Worm (Caenorhabditis elegans) whole organism, early embryonic: ENCODE results near the gene nspc-9.
A peak's percentile ranks its signal among the peaks of the same experiment; 100 is the strongest.

Experiments
- B0310.2 ChIP-seq: sonication (generic microtip); optimal IDR thresholded peaks from 2 replicates; lab custom pipeline; 2016; ENCODE audit warnings: mild to moderate bottlenecking, missing genetic modification characterization, missing compliant biosample characterization
- F13C5.2 ChIP-seq: sonication (generic microtip); optimal IDR thresholded peaks from 2 replicates; lab custom pipeline; 2017; ENCODE audit warnings: mild to moderate bottlenecking, missing genetic modification characterization, inconsistent platforms, missing compliant biosample characterization
- aly-1 ChIP-seq: sonication (generic microtip); optimal IDR thresholded peaks from 2 replicates; lab custom pipeline; 2016; ENCODE audit warnings: missing genetic modification characterization, missing compliant biosample characterization
- ama-1 ChIP-seq: fragments of 150-350 bp; optimal IDR thresholded peaks from 2 replicates; lab custom pipeline; 2014
- ceh-13 ChIP-seq: fragments of 200-800 bp; sonication (Bioruptor generic); optimal IDR thresholded peaks from 2 replicates; lab custom pipeline; 2018; ENCODE audit warnings: mild to moderate bottlenecking, missing genetic modification characterization, missing compliant biosample characterization
- ceh-36 ChIP-seq: sonication (generic microtip); optimal IDR thresholded peaks from 2 replicates; lab custom pipeline; 2016; ENCODE audit warnings: missing genetic modification characterization, inconsistent platforms, missing compliant biosample characterization
- ets-7 ChIP-seq: sonication (generic microtip); optimal IDR thresholded peaks from 2 replicates; lab custom pipeline; 2016; ENCODE audit warnings: missing genotype, missing genetic modification characterization, missing compliant biosample characterization
- flt-1 ChIP-seq: fragments of 200-800 bp; sonication (Bioruptor generic); IDR thresholded peaks from 2 replicates; pipeline ENCODE4 v1.3.6; 2022; ENCODE audit warnings: missing genetic modification characterization, missing compliant biosample characterization
- hmbx-1 ChIP-seq: sonication (generic microtip); optimal IDR thresholded peaks from 2 replicates; lab custom pipeline; 2016; ENCODE audit warnings: mild to moderate bottlenecking, missing genetic modification characterization, missing compliant biosample characterization
- hmg-4 ChIP-seq: fragments of 200-800 bp; sonication (Bioruptor generic); optimal IDR thresholded peaks from 2 replicates; lab custom pipeline; 2018; ENCODE audit warnings: mild to moderate bottlenecking, missing genetic modification characterization, missing compliant biosample characterization
- hnd-1 ChIP-seq: sonication (generic microtip); optimal IDR thresholded peaks from 2 replicates; lab custom pipeline; 2016; ENCODE audit warnings: missing genetic modification characterization, missing compliant biosample characterization
- pes-1 ChIP-seq: fragments of 200-800 bp; sonication (Bioruptor generic); IDR thresholded peaks from 2 replicates; pipeline ENCODE4 v1.3.6; 2022; ENCODE audit warnings: missing genetic modification reagents, missing genetic modification characterization, missing compliant biosample characterization
- scrt-1 ChIP-seq: fragments of 200-800 bp; sonication (Bioruptor generic); IDR thresholded peaks from 2 replicates; pipeline ENCODE4 v1.3.6; 2022; ENCODE audit warnings: missing genetic modification characterization, missing compliant biosample characterization
- sea-1 ChIP-seq: fragments of 200-800 bp; sonication (Bioruptor generic); conservative IDR thresholded peaks from 2 replicates; pipeline ENCODE4 v1.3.6; 2022; ENCODE audit warnings: missing genetic modification characterization, missing compliant biosample characterization
- tbx-11 ChIP-seq: fragments of 200-800 bp; sonication (Bioruptor generic); IDR thresholded peaks from 2 replicates; pipeline ENCODE4 v1.3.6; 2022; ENCODE audit warnings: missing genetic modification characterization, missing compliant biosample characterization
- tbx-37 ChIP-seq: fragments of 200-800 bp; sonication (Bioruptor generic); conservative IDR thresholded peaks from 2 replicates; pipeline ENCODE4 v1.3.6; 2022; ENCODE audit warnings: missing genetic modification reagents, missing genetic modification characterization, missing compliant biosample characterization
- tra-4 ChIP-seq: sonication (generic microtip); optimal IDR thresholded peaks from 2 replicates; lab custom pipeline; 2017; ENCODE audit warnings: missing genetic modification characterization, missing compliant biosample characterization

nspc-9 gene

ce11 chrX:12362951-12363486, 19.8 kb upstream of the nspc-9 start:
- TF ChIP-seq F13C5.2 (tag; lab: Kevin White, UChicago) (peak; percentile 49), tbx-11 (GFP tag; lab: Robert Waterston, UW) (no peak), aly-1 (tag; lab: Kevin White, UChicago) (no peak), hnd-1 (tag; lab: Kevin White, UChicago) (no peak), tra-4 (tag; lab: Kevin White, UChicago) (no peak), hmg-4 (no peak), flt-1 (GFP tag; lab: Robert Waterston, UW) (no peak)

- TF ChIP-seq hnd-1 (tag; lab: Kevin White, UChicago) (no peak), ama-1 (lab: Kevin White, UChicago) (no peak), aly-1 (tag; lab: Kevin White, UChicago) (no peak), tbx-37 (no peak), ceh-13 (GFP tag; lab: Kevin White, UChicago) (no peak), ceh-36 (no peak), ets-7 (tag; lab: Kevin White, UChicago) (no peak), hmbx-1 (no peak), pes-1 (GFP tag; lab: Robert Waterston, UW) (no peak), hmg-4 (no peak)
Measured at ce11 chrX:12360444-12360843, 17.3 kb upstream of the nspc-9 start, which contains the start of the genes nspc-15 and F19H6.6. Gene nspc-15 (plus strand): TSS chrX:12360744. Gene F19H6.6 (plus strand): TSS chrX:12360827.

DNA sequence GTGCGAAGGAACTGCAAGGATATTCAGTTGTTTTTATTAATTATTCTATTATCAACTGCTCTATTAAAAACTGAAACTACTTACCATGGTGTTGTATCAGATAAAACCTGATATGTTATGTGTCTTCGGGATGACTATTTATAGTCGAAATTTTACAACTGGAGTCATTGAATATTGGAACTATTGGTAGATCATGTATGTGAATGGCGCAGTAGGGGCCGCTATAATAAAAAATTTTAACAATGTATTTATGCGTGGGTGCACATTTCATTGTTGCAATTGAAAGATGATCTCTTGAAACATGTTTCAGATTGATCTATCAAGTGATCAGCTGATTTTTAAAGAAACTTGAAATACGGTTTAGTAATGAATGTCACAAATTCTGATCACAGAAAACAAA, 15.8 kb upstream of the nspc-9 start, which contains the start of gene nspc-14:
Gene nspc-14 (minus strand): TSS at position 101 of the 400 bp plus-strand sequence.
- TF ChIP-seq tbx-37 (no peak), sea-1 (no peak), flt-1 (GFP tag; lab: Robert Waterston, UW) (no peak), pes-1 (GFP tag; lab: Robert Waterston, UW) (no peak)

DNA sequence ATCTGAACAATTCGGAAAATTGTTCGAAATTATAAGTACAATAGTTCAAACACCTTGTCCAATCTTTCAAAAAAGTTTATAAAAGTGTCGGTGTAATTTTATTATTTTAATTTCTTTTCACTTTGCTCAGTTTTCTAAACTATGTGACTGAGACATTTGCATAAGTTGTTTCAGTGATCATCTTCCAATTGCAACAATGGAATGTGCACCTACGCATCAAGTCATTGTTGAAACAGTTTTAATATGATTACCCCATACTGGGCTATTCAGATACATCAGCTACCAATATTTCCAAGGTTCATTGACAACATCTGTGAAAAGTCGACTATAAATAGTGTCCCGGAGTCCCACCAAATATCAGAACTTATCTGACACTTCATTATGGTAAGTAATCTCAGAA, 13.9 kb upstream of the nspc-9 start, which contains the start of gene nspc-13:
Gene nspc-13 (plus strand): TSS at position 301 of the 400 bp plus-strand sequence.
- TF ChIP-seq B0310.2 (no peak), sea-1 (no peak), ets-7 (tag; lab: Kevin White, UChicago) (no peak), hnd-1 (tag; lab: Kevin White, UChicago) (no peak), ceh-36 (no peak), scrt-1 (GFP tag; lab: Robert Waterston, UW) (no peak), tbx-11 (GFP tag; lab: Robert Waterston, UW) (no peak), ama-1 (lab: Kevin White, UChicago) (no peak), pes-1 (GFP tag; lab: Robert Waterston, UW) (no peak), tbx-37 (no peak), ceh-13 (GFP tag; lab: Kevin White, UChicago) (no peak), hmbx-1 (no peak), flt-1 (GFP tag; lab: Robert Waterston, UW) (no peak), hmg-4 (no peak), tra-4 (tag; lab: Kevin White, UChicago) (no peak)

DNA sequence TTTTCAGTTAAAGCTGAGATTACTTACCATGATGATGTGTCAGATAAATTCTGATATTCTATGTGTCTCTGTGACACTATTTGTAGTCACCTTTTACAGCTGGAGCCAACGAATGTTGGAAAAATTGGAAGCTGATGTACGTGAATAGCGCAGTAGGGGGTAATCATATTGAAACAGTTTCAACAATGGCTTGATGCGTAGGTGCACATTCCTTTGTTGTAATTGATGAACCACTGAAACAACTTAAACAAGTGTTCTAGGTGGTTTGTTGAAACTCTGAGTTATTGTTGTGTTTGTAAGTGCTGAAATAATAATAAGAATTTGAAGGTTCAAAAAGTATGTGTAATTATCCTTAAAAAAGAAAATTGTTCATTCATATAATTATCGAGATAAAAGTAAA, 13.4 kb upstream of the nspc-9 start, which contains the start of gene nspc-12:
Gene nspc-12 (minus strand): TSS at position 101 of the 400 bp plus-strand sequence.
- no peak for TF ChIP-seq ceh-36
- no peak for TF ChIP-seq B0310.2
- TF ChIP-seq ets-7 (tag; lab: Kevin White, UChicago), result no peak
- TF ChIP-seq F13C5.2 (tag; lab: Kevin White, UChicago), result no peak
- no peak for TF ChIP-seq tbx-37
- TF ChIP-seq pes-1 (GFP tag; lab: Robert Waterston, UW), result no peak
- no peak for TF ChIP-seq hmbx-1
- TF ChIP-seq ceh-13 (GFP tag; lab: Kevin White, UChicago), result no peak
- TF ChIP-seq flt-1 (GFP tag; lab: Robert Waterston, UW), result no peak
- TF ChIP-seq ama-1 (lab: Kevin White, UChicago), result no peak
- TF ChIP-seq aly-1 (tag; lab: Kevin White, UChicago), result no peak
- no peak for TF ChIP-seq hmg-4
- no peak for TF ChIP-seq scrt-1 (GFP tag; lab: Robert Waterston, UW)
- TF ChIP-seq hnd-1 (tag; lab: Kevin White, UChicago), result no peak
- no peak for TF ChIP-seq tra-4 (tag; lab: Kevin White, UChicago)
- TF ChIP-seq sea-1, result no peak
- no peak for TF ChIP-seq tbx-11 (GFP tag; lab: Robert Waterston, UW)

DNA sequence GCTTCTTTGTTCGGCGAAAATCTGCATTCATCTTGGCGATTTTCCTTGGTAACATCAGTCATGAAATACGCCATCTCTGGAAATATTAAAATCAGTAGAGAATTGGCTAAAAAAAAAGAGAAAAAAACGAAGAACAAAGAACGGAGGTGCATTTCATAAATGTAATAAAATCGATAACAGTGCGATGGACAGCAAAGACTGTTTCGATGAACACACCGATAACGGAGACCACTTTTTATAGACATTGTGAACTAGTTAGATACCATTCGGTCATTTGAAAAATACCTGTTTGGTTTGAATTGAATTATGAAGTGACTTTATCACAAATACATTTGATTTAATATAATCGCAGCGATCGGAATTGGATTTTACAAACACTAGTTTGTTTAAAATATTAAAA, 9.7 kb upstream of the nspc-9 start, which contains the start of gene F42F12.4:
Gene F42F12.4 (minus strand): TSS at position 76 of the 400 bp plus-strand sequence.
- TF ChIP-seq tbx-37, result no peak

- TF ChIP-seq ama-1 (lab: Kevin White, UChicago) (no peak), scrt-1 (GFP tag; lab: Robert Waterston, UW) (no peak), tbx-37 (no peak), hmbx-1 (no peak), flt-1 (GFP tag; lab: Robert Waterston, UW) (no peak), F13C5.2 (tag; lab: Kevin White, UChicago) (no peak), tbx-11 (GFP tag; lab: Robert Waterston, UW) (no peak), hmg-4 (no peak), hnd-1 (tag; lab: Kevin White, UChicago) (no peak), aly-1 (tag; lab: Kevin White, UChicago) (no peak), tra-4 (tag; lab: Kevin White, UChicago) (no peak), ets-7 (tag; lab: Kevin White, UChicago) (no peak), B0310.2 (no peak), sea-1 (no peak)
Measured at ce11 chrX:12350207-12350606, 7.0 kb upstream of the nspc-9 start, which contains the start of gene F42F12.3. Gene F42F12.3 (plus strand): TSS chrX:12350578.

DNA sequence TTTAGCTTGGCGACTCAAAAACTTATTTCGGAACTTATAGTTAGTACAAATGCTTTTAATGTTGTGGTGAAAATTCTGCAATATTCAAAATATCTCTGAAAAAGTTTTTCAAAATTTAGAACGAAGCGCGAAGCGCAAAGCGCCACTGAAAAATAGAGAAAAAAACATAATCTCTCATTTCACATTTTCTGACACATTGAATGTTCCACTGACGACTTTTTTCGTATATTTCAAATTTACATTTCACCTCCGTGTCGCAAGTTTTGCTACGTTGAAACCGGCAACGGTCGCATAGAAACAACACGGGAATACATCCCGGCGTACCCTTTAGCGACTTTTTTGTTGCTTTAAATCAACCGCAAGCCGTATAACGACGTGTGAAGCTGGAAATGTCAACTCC, 5.2 kb upstream of the nspc-9 start, which contains the start of gene F42F12.14:
Gene F42F12.14 (plus strand): TSS at position 301 of the 400 bp plus-strand sequence.
- TF ChIP-seq hmbx-1, result no peak
